Fruit fly (Drosophila melanogaster): ENCODE results near the gene CG15888.

DNA sequence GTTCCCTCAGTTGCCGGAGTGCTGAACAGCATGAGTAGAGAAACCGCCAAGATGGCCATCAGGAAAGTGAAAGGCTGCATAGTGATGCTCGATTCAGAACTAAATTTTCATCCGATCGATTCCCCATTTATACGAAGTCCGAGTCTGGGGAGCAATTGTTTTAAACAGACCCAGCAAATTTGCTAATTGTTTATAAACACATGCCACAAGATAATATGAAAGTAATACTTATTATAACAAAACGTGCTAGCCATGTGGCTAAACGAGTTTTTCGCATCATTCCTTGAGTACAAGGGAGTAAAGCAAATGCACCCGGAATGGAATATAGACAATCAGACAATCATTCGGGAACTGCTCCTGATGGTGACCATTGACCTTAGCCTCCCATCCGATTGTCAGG lies 26.8 kb upstream of the CG15888 start, which contains the start of gene CG44142:
- TF ChIP-seq EcR (GFP tag; optimal IDR thresholded peaks at IDR 0.05) (no peak), Snoo (tag; optimal IDR thresholded peaks at IDR 0.05) (no peak), CG8301 (tag; optimal IDR thresholded peaks at IDR 0.05) (no peak), D1 (tag; optimal IDR thresholded peaks at IDR 0.05) (no peak)
